Fruit fly (Drosophila melanogaster) whole organism, embryonic: ENCODE measurements around the gene Nepl3.
A peak's percentile ranks its signal among the peaks of the same experiment; 100 is the strongest.

Experiments used
- ATbp ChIP-seq: fragments of 200-800 bp; sonication (Bioruptor generic); optimal IDR thresholded peaks from 2 replicates; lab custom pipeline; 2017; ENCODE audit warnings: missing biosample characterization, mild to moderate bottlenecking, missing genetic modification characterization, missing genetic modification reagents
- Abd-B ChIP-seq: fragments of 200-800 bp; sonication (Bioruptor generic); optimal IDR thresholded peaks from 2 replicates; lab custom pipeline; 2018; ENCODE audit warnings: missing biosample characterization, mild to moderate bottlenecking, missing genetic modification characterization, moderate library complexity
- Atf6 ChIP-seq: fragments of 200-800 bp; sonication (Bioruptor generic); IDR thresholded peaks from 2 replicates; pipeline ENCODE4 v1.3.6; 2022; ENCODE audit warnings: missing biosample characterization, missing genetic modification characterization
- Bdp1 ChIP-seq: fragments of 200-800 bp; sonication (Bioruptor generic); optimal IDR thresholded peaks from 3 replicates; lab custom pipeline; 2016; ENCODE audit warnings: missing biosample characterization, missing genetic modification characterization
- CG1529 ChIP-seq: fragments of 200-800 bp; sonication (Bioruptor generic); optimal IDR thresholded peaks from 3 replicates; lab custom pipeline; 2018; ENCODE audit warnings: missing biosample characterization, missing genetic modification characterization
- CG15696 ChIP-seq: fragments of 200-800 bp; sonication (Bioruptor generic); optimal IDR thresholded peaks from 2 replicates; lab custom pipeline; 2019; ENCODE audit warnings: missing biosample characterization, mild to moderate bottlenecking, missing genetic modification characterization, moderate library complexity
- CG17612 ChIP-seq: fragments of 200-800 bp; sonication (Bioruptor generic); IDR thresholded peaks from 2 replicates; pipeline ENCODE4 v1.3.6; 2022; ENCODE audit warnings: missing biosample characterization, missing genetic modification characterization
- CG2120 ChIP-seq: fragments of 200-800 bp; sonication (Bioruptor generic); optimal IDR thresholded peaks from 3 replicates; lab custom pipeline; 2016; ENCODE audit warnings: missing biosample characterization, missing genetic modification characterization
- CG2199 ChIP-seq: fragments of 200-800 bp; sonication (Bioruptor generic); IDR thresholded peaks from 3 replicates; pipeline ENCODE4 v1.3.6; 2022; ENCODE audit warnings: missing biosample characterization, missing genetic modification characterization
- CG2678 ChIP-seq: fragments of 200-800 bp; sonication (Bioruptor generic); optimal IDR thresholded peaks from 3 replicates; lab custom pipeline; 2019; ENCODE audit warnings: missing biosample characterization, mild to moderate bottlenecking, missing genetic modification characterization, moderate library complexity
- CG43689 ChIP-seq: fragments of 200-800 bp; sonication (Bioruptor generic); IDR thresholded peaks from 2 replicates; pipeline ENCODE4 v1.3.6; 2022; ENCODE audit warnings: missing biosample characterization, missing genetic modification characterization
- CG6813 ChIP-seq: fragments of 200-800 bp; sonication (Bioruptor generic); optimal IDR thresholded peaks from 2 replicates; lab custom pipeline; 2017; ENCODE audit warnings: missing biosample characterization, missing genetic modification characterization, mild to moderate bottlenecking, moderate library complexity, missing genetic modification reagents
- CG7786 ChIP-seq: fragments of 200-800 bp; sonication (Bioruptor generic); optimal IDR thresholded peaks from 2 replicates; lab custom pipeline; 2016; ENCODE audit warnings: missing biosample characterization, missing genetic modification characterization
- CG7839 ChIP-seq: fragments of 200-800 bp; sonication (Bioruptor generic); optimal IDR thresholded peaks from 3 replicates; lab custom pipeline; 2018; ENCODE audit warnings: missing biosample characterization, mild to moderate bottlenecking, missing genetic modification characterization, moderate library complexity
- CG9609 ChIP-seq: fragments of 200-800 bp; sonication (Bioruptor generic); optimal IDR thresholded peaks from 3 replicates; lab custom pipeline; 2016; ENCODE audit warnings: missing biosample characterization, missing genetic modification characterization
- CG9876 ChIP-seq: fragments of 200-800 bp; sonication (Bioruptor generic); optimal IDR thresholded peaks from 2 replicates; lab custom pipeline; 2016; ENCODE audit warnings: missing biosample characterization, missing genetic modification characterization
- CHES-1-like ChIP-seq: fragments of 200-800 bp; sonication (Bioruptor generic); optimal IDR thresholded peaks from 2 replicates; lab custom pipeline; 2016; ENCODE audit warnings: missing biosample characterization, missing genetic modification characterization
- Camta ChIP-seq: fragments of 200-800 bp; sonication (Bioruptor generic); optimal IDR thresholded peaks from 2 replicates; lab custom pipeline; 2016; ENCODE audit warnings: missing biosample characterization, missing genetic modification characterization
- D19B ChIP-seq: fragments of 200-800 bp; sonication (Bioruptor generic); optimal IDR thresholded peaks from 2 replicates; lab custom pipeline; 2017; ENCODE audit warnings: missing biosample characterization, mild to moderate bottlenecking, missing genetic modification characterization
- Dfd ChIP-seq, 2 experiments: fragments of >200 bp; optimal IDR thresholded peaks; 2 replicates each; lab custom pipeline; 2017; ENCODE audit warnings: missing biosample characterization in 2 of 2, missing genetic modification characterization in 2 of 2
- Dll ChIP-seq: fragments of 200-800 bp; sonication (Bioruptor generic); IDR thresholded peaks from 4 replicates; pipeline ENCODE4 v1.3.6; 2022; ENCODE audit warnings: missing biosample characterization, missing genetic modification characterization; ENCODE audit not compliant: partially characterized antibody
- Elba2 ChIP-seq: fragments of 200-800 bp; sonication (Bioruptor generic); optimal IDR thresholded peaks from 3 replicates; lab custom pipeline; 2016; ENCODE audit warnings: missing biosample characterization, missing genetic modification characterization
- Gug ChIP-seq: fragments of 200-800 bp; sonication (Bioruptor generic); IDR thresholded peaks from 4 replicates; pipeline ENCODE4 v1.3.6; 2022; ENCODE audit warnings: missing biosample characterization, missing genetic modification characterization
- Hand ChIP-seq: fragments of 200-800 bp; sonication (Bioruptor generic); optimal IDR thresholded peaks from 2 replicates; lab custom pipeline; 2017; ENCODE audit warnings: mild to moderate bottlenecking, missing biosample characterization, missing genetic modification reagents, missing genetic modification characterization
- HmgD ChIP-seq: fragments of 200-800 bp; sonication (Bioruptor generic); optimal IDR thresholded peaks from 3 replicates; lab custom pipeline; 2016; ENCODE audit warnings: missing biosample characterization, missing genetic modification characterization
- Hmr ChIP-seq: fragments of 200-800 bp; sonication (Bioruptor generic); optimal IDR thresholded peaks from 3 replicates; lab custom pipeline; 2017; ENCODE audit warnings: mild to moderate bottlenecking, missing biosample characterization, missing genetic modification reagents, missing genetic modification characterization
- Lhr ChIP-seq: fragments of 200-800 bp; sonication (Bioruptor generic); optimal IDR thresholded peaks from 3 replicates; lab custom pipeline; 2017; ENCODE audit warnings: mild to moderate bottlenecking, missing biosample characterization, missing genetic modification reagents, missing genetic modification characterization
- NFAT ChIP-seq: fragments of 200-800 bp; sonication (Bioruptor generic); IDR thresholded peaks from 2 replicates; pipeline ENCODE4 v1.3.6; 2022; ENCODE audit warnings: missing biosample characterization, missing genetic modification characterization
- Opbp ChIP-seq: fragments of 200-800 bp; sonication (Bioruptor generic); IDR thresholded peaks from 3 replicates; pipeline ENCODE4 v1.3.6; 2022; ENCODE audit warnings: missing biosample characterization, missing genetic modification characterization; ENCODE audit not compliant: partially characterized antibody
- Rfx ChIP-seq: fragments of 200-800 bp; sonication (Bioruptor generic); IDR thresholded peaks from 2 replicates; pipeline ENCODE4 v1.3.6; 2022; ENCODE audit warnings: missing biosample characterization, missing genetic modification characterization
- Sin3A ChIP-seq: fragments of >200 bp; optimal IDR thresholded peaks from 2 replicates; lab custom pipeline; 2018
- amos ChIP-seq: fragments of 200-800 bp; sonication (Bioruptor generic); IDR thresholded peaks from 2 replicates; pipeline ENCODE4 v1.3.6; 2022; ENCODE audit warnings: missing biosample characterization, missing genetic modification characterization; ENCODE audit not compliant: partially characterized antibody
- ato ChIP-seq: fragments of 200-800 bp; sonication (Bioruptor generic); IDR thresholded peaks from 2 replicates; pipeline ENCODE4 v1.3.6; 2022; ENCODE audit warnings: missing biosample characterization, missing genetic modification characterization; ENCODE audit not compliant: partially characterized antibody
- bcd ChIP-seq: fragments of 200-800 bp; sonication (Bioruptor generic); optimal IDR thresholded peaks from 2 replicates; lab custom pipeline; 2017; ENCODE audit warnings: missing biosample characterization, mild to moderate bottlenecking, missing genetic modification characterization
- bsh ChIP-seq, 2 experiments: fragments of 200-800 bp; sonication (Bioruptor generic); optimal IDR thresholded peaks; 2 replicates each; lab custom pipeline; 2017 to 2018; ENCODE audit warnings: mild to moderate bottlenecking in 2 of 2, missing biosample characterization in 2 of 2, missing genetic modification characterization in 2 of 2, moderate library complexity in 1 of 2
- btn ChIP-seq: fragments of 200-800 bp; sonication (Bioruptor generic); optimal IDR thresholded peaks from 2 replicates; lab custom pipeline; 2016; ENCODE audit warnings: missing biosample characterization, missing genetic modification characterization
- cad ChIP-seq: fragments of >200 bp; optimal IDR thresholded peaks from 2 replicates; lab custom pipeline; 2017; ENCODE audit warnings: missing biosample characterization, missing genetic modification characterization
- esg ChIP-seq: fragments of 200-800 bp; sonication (Bioruptor generic); conservative IDR thresholded peaks from 2 replicates; pipeline ENCODE4 v1.3.6; 2022; ENCODE audit warnings: missing biosample characterization, missing genetic modification characterization
- eve ChIP-seq, 2 experiments: fragments of >200 bp; optimal IDR thresholded peaks; 2 replicates each; lab custom pipeline; 2017; ENCODE audit warnings: missing biosample characterization in 2 of 2, missing genetic modification characterization in 2 of 2
- fru ChIP-seq: fragments of >200 bp; optimal IDR thresholded peaks from 2 replicates; lab custom pipeline; 2017
- gcm ChIP-seq: fragments of 200-800 bp; sonication (Bioruptor generic); optimal IDR thresholded peaks from 2 replicates; lab custom pipeline; 2019; ENCODE audit warnings: missing biosample characterization, mild to moderate bottlenecking, missing genetic modification characterization, moderate library complexity
- gem ChIP-seq: fragments of 200-800 bp; sonication (Bioruptor generic); optimal IDR thresholded peaks from 2 replicates; lab custom pipeline; 2019; ENCODE audit warnings: missing biosample characterization, mild to moderate bottlenecking, missing genetic modification characterization, moderate library complexity
- grn ChIP-seq: fragments of 200-800 bp; sonication (Bioruptor generic); optimal IDR thresholded peaks from 3 replicates; lab custom pipeline; 2017; ENCODE audit warnings: missing biosample characterization, missing genetic modification characterization
- jumu ChIP-seq: fragments of 200-800 bp; sonication (Bioruptor generic); optimal IDR thresholded peaks from 3 replicates; lab custom pipeline; 2016; ENCODE audit warnings: missing biosample characterization, missing genetic modification characterization
- nmo ChIP-seq: fragments of 200-800 bp; sonication (Bioruptor generic); optimal IDR thresholded peaks from 2 replicates; lab custom pipeline; 2018; ENCODE audit warnings: missing biosample characterization, mild to moderate bottlenecking, missing genetic modification characterization, moderate library complexity
- otp ChIP-seq: fragments of 200-800 bp; sonication (Bioruptor generic); IDR thresholded peaks from 3 replicates; pipeline ENCODE4, ENCODE4 v1.3.6; 2022; ENCODE audit warnings: missing biosample characterization, missing genetic modification characterization
- pfk ChIP-seq: fragments of 200-800 bp; sonication (Bioruptor generic); optimal IDR thresholded peaks from 2 replicates; lab custom pipeline; 2018; ENCODE audit warnings: missing biosample characterization, mild to moderate bottlenecking, missing genetic modification characterization, moderate library complexity
- row ChIP-seq: fragments of 200-800 bp; sonication (Bioruptor generic); IDR thresholded peaks from 3 replicates; pipeline ENCODE4 v1.3.6; 2022; ENCODE audit warnings: missing biosample characterization, missing genetic modification characterization
- stwl ChIP-seq: fragments of 200-800 bp; sonication (Bioruptor generic); optimal IDR thresholded peaks from 3 replicates; lab custom pipeline; 2018; ENCODE audit warnings: missing biosample characterization, mild to moderate bottlenecking, missing genetic modification characterization, moderate library complexity
- tll ChIP-seq, 2 experiments: fragments of 200-800 bp in 1 of 2; fragments of >200 bp in 1 of 2; sonication (Bioruptor generic) in 1 of 2; optimal IDR thresholded peaks; 2 replicates each; lab custom pipeline; 2017 to 2019; ENCODE audit warnings: missing biosample characterization in 2 of 2, missing genetic modification characterization in 2 of 2, mild to moderate bottlenecking in 1 of 2, moderate library complexity in 1 of 2

The Nepl3 gene

dm6 chr2L:5085561-5085960 lies 27.5 kb upstream of the Nepl3 start (continued):
- TF ChIP-seq Lhr = no peak
- TF ChIP-seq tll (GFP tag; optimal IDR thresholded peaks at IDR 0.05; lab: Kevin White, UChicago) = no peak
- TF ChIP-seq nmo = no peak
- TF ChIP-seq bsh (GFP tag; optimal IDR thresholded peaks at IDR 0.05; lab: Kevin White, UChicago) = peak in 1 of 2 experiments; percentile 4
- no peak for TF ChIP-seq CG15696 (tag; lab: Kevin White, UChicago)
- no peak for TF ChIP-seq CG9876
- no peak for TF ChIP-seq CG6813 (GFP tag; lab: Kevin White, UChicago)
- no peak for TF ChIP-seq amos
- no peak for TF ChIP-seq cad
- peak; percentile 4 for TF ChIP-seq CG2678 (tag; lab: Kevin White, UChicago)
- no peak for TF ChIP-seq NFAT (GFP tag; lab: Robert Waterston, UW)
- TF ChIP-seq Bdp1 = no peak
- no peak for TF ChIP-seq Abd-B (GFP tag; lab: Kevin White, UChicago)
- no peak for TF ChIP-seq HmgD (GFP tag; lab: Kevin White, UChicago)
- TF ChIP-seq Sin3A (lab: Kevin White, UChicago) = no peak
- TF ChIP-seq grn (GFP tag; lab: Kevin White, UChicago) = no peak
- no peak for TF ChIP-seq D19B (GFP tag; lab: Kevin White, UChicago)
- TF ChIP-seq pfk (GFP tag; lab: Kevin White, UChicago) = no peak
- TF ChIP-seq fru (lab: Kevin White, UChicago) = no peak
- no peak for TF ChIP-seq Gug (GFP tag; lab: Robert Waterston, UW)
- peak; percentile 31 for TF ChIP-seq CG2120 (GFP tag; lab: Kevin White, UChicago)
- TF ChIP-seq CG2199 (GFP tag; lab: Robert Waterston, UW) = no peak
- no peak for TF ChIP-seq Atf6
- TF ChIP-seq btn (GFP tag; lab: Kevin White, UChicago) = no peak
- peak; percentile 39; the same call in 1 of the 3 replicates for TF ChIP-seq row (GFP tag; lab: Robert Waterston, UW)
- peak; percentile 28 for TF ChIP-seq CG7839 (tag; lab: Kevin White, UChicago)
- no peak for TF ChIP-seq Dfd (GFP tag; optimal IDR thresholded peaks at IDR 0.05; lab: Kevin White, UChicago)
- no peak for TF ChIP-seq Dll (GFP tag; lab: Robert Waterston, UW)
- TF ChIP-seq bcd (GFP tag; lab: Kevin White, UChicago) = no peak
- TF ChIP-seq ato (GFP tag; lab: Robert Waterston, UW) = no peak

dm6 chr2L:5084586-5085257 lies 26.7 kb upstream of the Nepl3 start:
- TF ChIP-seq Elba2 (GFP tag; lab: Kevin White, UChicago) = no peak
- TF ChIP-seq eve (GFP tag; optimal IDR thresholded peaks at IDR 0.05; lab: Kevin White, UChicago) = peak in 1 of 2 experiments; percentile 46
- TF ChIP-seq CG9609 (GFP tag; lab: Kevin White, UChicago) = no peak
- TF ChIP-seq esg = no peak
- peak; percentile 5 for TF ChIP-seq Bdp1
- peak; percentile 10 for TF ChIP-seq Hand (GFP tag; lab: Kevin White, UChicago)
- peak; percentile 20 for TF ChIP-seq CHES-1-like (GFP tag; lab: Kevin White, UChicago)
- TF ChIP-seq CG2120 (GFP tag; lab: Kevin White, UChicago) = peak; percentile 44
- 0 out of 2 replicates have a peak, but pooled peaks have one; percentile 34 for TF ChIP-seq Rfx (GFP tag; lab: Robert Waterston, UW)
- TF ChIP-seq ATbp = peak; percentile 68
- peak; percentile 8 for TF ChIP-seq CG7786 (GFP tag; lab: Kevin White, UChicago)
- no peak for TF ChIP-seq CG1529 (GFP tag; lab: Kevin White, UChicago)
- TF ChIP-seq CG43689 (GFP tag; lab: Robert Waterston, UW) = no peak
- no peak for TF ChIP-seq gcm (GFP tag; lab: Kevin White, UChicago)
- peak; percentile 74 for TF ChIP-seq Hmr (GFP tag; lab: Kevin White, UChicago)
- no peak for TF ChIP-seq stwl (tag; lab: Kevin White, UChicago)
- no peak for TF ChIP-seq nmo
- 0 out of 3 replicates have a peak, but pooled peaks have one; percentile 23 for TF ChIP-seq otp (GFP tag; lab: Robert Waterston, UW)
- peak; percentile 26 for TF ChIP-seq gem
- TF ChIP-seq Camta (GFP tag; lab: Kevin White, UChicago) = no peak
- TF ChIP-seq Opbp (GFP tag; lab: Robert Waterston, UW) = no peak
- no peak for TF ChIP-seq jumu (GFP tag; lab: Kevin White, UChicago)
- no peak for TF ChIP-seq CG17612 (GFP tag; lab: Robert Waterston, UW)
